Fruit fly (Drosophila melanogaster) whole organism: ENCODE measurements around the gene CG5567.

Source experiments
- Dll ChIP-seq: fragments of >200 bp; optimal IDR thresholded peaks from 2 replicates; lab custom pipeline; 2017
- pan ChIP-seq: fragments of >200 bp; optimal IDR thresholded peaks from 2 replicates; lab custom pipeline; 2017
- psq ChIP-seq: fragments of >200 bp; optimal IDR thresholded peaks from 2 replicates; lab custom pipeline; 2017
- usp ChIP-seq: fragments of >200 bp; optimal IDR thresholded peaks from 2 replicates; lab custom pipeline; 2017; ENCODE audit warnings: missing biosample characterization, missing genetic modification characterization, mixed read lengths

- TF ChIP-seq usp (GFP tag; lab: Kevin White, UChicago) (no peak), Dll (lab: Kevin White, UChicago) (no peak), pan (no peak), psq (lab: Kevin White, UChicago) (no peak)
Observed at dm6 chr3L:17833525-17833924, 9.8 kb downstream of the CG5567 start, which contains the start of gene CG32188.
